Worm (Caenorhabditis elegans): Measurements from ENCODE around the gene cyp-32A1.

DNA sequence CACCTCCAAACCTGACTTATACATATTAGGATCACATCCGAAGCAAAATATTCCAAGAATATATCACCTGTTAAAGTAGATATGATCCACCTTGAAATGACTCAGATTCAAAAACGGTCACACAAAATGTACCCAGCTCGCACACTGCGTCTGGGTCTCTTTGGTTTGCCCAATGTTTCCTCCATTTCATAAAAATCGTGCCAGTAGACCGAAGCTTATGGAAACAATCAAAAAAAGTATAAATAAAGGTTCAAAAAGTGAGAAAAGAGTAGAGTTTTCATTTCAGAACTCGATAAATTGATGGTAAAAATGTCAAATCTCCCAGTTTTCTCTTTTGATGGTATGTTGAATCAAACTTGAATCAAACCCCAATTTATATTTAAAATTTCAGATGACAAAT, 43.9 kb upstream of the cyp-32A1 start, which contains the start of gene srr-9:
- TF ChIP-seq ama-1 (optimal IDR thresholded peaks at IDR 0.05) = no peak
- no peak for TF ChIP-seq hmbx-1 (tag; optimal IDR thresholded peaks at IDR 0.05)
- no peak for TF ChIP-seq hnd-1 (tag; optimal IDR thresholded peaks at IDR 0.05)
- no peak for TF ChIP-seq aly-1 (tag; optimal IDR thresholded peaks at IDR 0.05)
- TF ChIP-seq B0310.2 (tag; optimal IDR thresholded peaks at IDR 0.05) = no peak
- TF ChIP-seq tbx-37 (GFP tag; conservative IDR thresholded peaks at IDR 0.05) = no peak
- no peak for TF ChIP-seq scrt-1 (GFP tag; IDR thresholded peaks at IDR 0.05)
- TF ChIP-seq sea-1 (GFP tag; conservative IDR thresholded peaks at IDR 0.05) = no peak
